Worm (Caenorhabditis elegans) whole organism, L2 larva: Measurements from ENCODE around the gene F33A8.7.

Experiments used
- C34F6.9 ChIP-seq: fragments of 150-350 bp; optimal IDR thresholded peaks from 2 replicates; lab custom pipeline; 2014; ENCODE audit warnings: missing biosample characterization, missing genetic modification characterization
- R02D3.7 ChIP-seq: fragments of 150-350 bp; optimal IDR thresholded peaks from 2 replicates; lab custom pipeline; 2014; ENCODE audit warnings: missing biosample characterization, missing genetic modification characterization
- Y55F3AM.14 ChIP-seq: fragments of 200-800 bp; sonication (Bioruptor generic); optimal IDR thresholded peaks from 2 replicates; lab custom pipeline; 2018; ENCODE audit warnings: mild to moderate bottlenecking, missing genetic modification characterization, missing compliant biosample characterization
- ZK546.5 ChIP-seq: sonication (generic microtip); optimal IDR thresholded peaks from 2 replicates; lab custom pipeline; 2017; ENCODE audit warnings: missing biosample characterization, missing genetic modification characterization
- alr-1 ChIP-seq: fragments of 150-350 bp; optimal IDR thresholded peaks from 2 replicates; lab custom pipeline; 2014; ENCODE audit warnings: missing biosample characterization, missing genetic modification characterization
- aly-2 ChIP-seq: fragments of 150-350 bp; optimal IDR thresholded peaks from 2 replicates; lab custom pipeline; 2014; ENCODE audit warnings: missing biosample characterization, missing genetic modification characterization
- ama-1 ChIP-seq: fragments of 150-350 bp; optimal IDR thresholded peaks from 2 replicates; lab custom pipeline; 2018; ENCODE audit warnings: inconsistent platforms
- ceh-16 ChIP-seq: fragments of 150-350 bp; optimal IDR thresholded peaks from 2 replicates; lab custom pipeline; 2014; ENCODE audit warnings: missing biosample characterization, missing genetic modification characterization
- ceh-82 ChIP-seq: fragments of 150-350 bp; optimal IDR thresholded peaks from 2 replicates; lab custom pipeline; 2014; ENCODE audit warnings: missing biosample characterization, missing genetic modification characterization
- crh-2 ChIP-seq: sonication (generic microtip); optimal IDR thresholded peaks from 2 replicates; lab custom pipeline; 2017; ENCODE audit warnings: missing biosample characterization, missing genetic modification characterization
- dmd-4 ChIP-seq: sonication (generic microtip); optimal IDR thresholded peaks from 2 replicates; lab custom pipeline; 2017; ENCODE audit warnings: missing biosample characterization, missing genetic modification characterization
- egl-27 ChIP-seq: sonication (generic microtip); optimal IDR thresholded peaks from 3 replicates; lab custom pipeline; 2017; ENCODE audit warnings: missing biosample characterization, missing genetic modification reagents, missing genetic modification characterization
- elt-1 ChIP-seq: fragments of 150-350 bp; optimal IDR thresholded peaks from 2 replicates; lab custom pipeline; 2014; ENCODE audit warnings: missing biosample characterization, missing genetic modification characterization
- elt-3 ChIP-seq: sonication (generic microtip); optimal IDR thresholded peaks from 2 replicates; lab custom pipeline; 2017; ENCODE audit warnings: missing biosample characterization, missing genetic modification characterization
- fos-1 ChIP-seq: fragments of 150-350 bp; optimal IDR thresholded peaks from 2 replicates; lab custom pipeline; 2014; ENCODE audit warnings: missing biosample characterization, missing genetic modification characterization
- gmeb-1 ChIP-seq: fragments of 150-350 bp; optimal IDR thresholded peaks from 2 replicates; lab custom pipeline; 2014; ENCODE audit warnings: missing biosample characterization, missing genetic modification characterization
- lin-13 ChIP-seq: fragments of 150-350 bp; optimal IDR thresholded peaks from 2 replicates; lab custom pipeline; 2014; ENCODE audit warnings: missing biosample characterization, missing genetic modification reagents, missing genetic modification characterization
- lin-39 ChIP-seq: fragments of 150-350 bp; optimal IDR thresholded peaks from 2 replicates; lab custom pipeline; 2014; ENCODE audit warnings: missing biosample characterization, missing genetic modification reagents, missing genetic modification characterization
- lsy-2 ChIP-seq, 2 experiments: fragments of 150-350 bp in 1 of 2; sonication (generic microtip) in 1 of 2; optimal IDR thresholded peaks; 2 replicates each; lab custom pipeline; 2014 to 2017; ENCODE audit warnings: missing biosample characterization in 2 of 2, missing genetic modification characterization in 2 of 2
- mbf-1 ChIP-seq: sonication (generic microtip); optimal IDR thresholded peaks from 2 replicates; lab custom pipeline; 2017; ENCODE audit warnings: missing biosample characterization, missing genetic modification characterization
- mdl-1 ChIP-seq, 2 experiments: fragments of 150-350 bp in 1 of 2; sonication (generic microtip) in 1 of 2; optimal IDR thresholded peaks; 2 replicates each; lab custom pipeline; 2017; ENCODE audit warnings: missing biosample characterization in 2 of 2, missing genetic modification characterization in 2 of 2
- nhr-10 ChIP-seq: sonication (generic microtip); optimal IDR thresholded peaks from 2 replicates; lab custom pipeline; 2017; ENCODE audit warnings: missing biosample characterization, missing genetic modification characterization
- nhr-12 ChIP-seq: fragments of 150-350 bp; optimal IDR thresholded peaks from 2 replicates; lab custom pipeline; 2014; ENCODE audit warnings: missing biosample characterization, missing genetic modification characterization
- nhr-129 ChIP-seq: fragments of 150-350 bp; optimal IDR thresholded peaks from 2 replicates; lab custom pipeline; 2014; ENCODE audit warnings: missing biosample characterization, missing genetic modification characterization
- nhr-21 ChIP-seq: fragments of 150-350 bp; optimal IDR thresholded peaks from 2 replicates; lab custom pipeline; 2014; ENCODE audit warnings: missing biosample characterization, missing genetic modification characterization
- nhr-23 ChIP-seq: fragments of 150-350 bp; optimal IDR thresholded peaks from 2 replicates; lab custom pipeline; 2014; ENCODE audit warnings: missing biosample characterization, missing genetic modification reagents, missing genetic modification characterization
- nhr-25 ChIP-seq: fragments of 150-350 bp; sonication (generic microtip); optimal IDR thresholded peaks from 3 replicates; lab custom pipeline; 2014; ENCODE audit warnings: missing biosample characterization, missing genetic modification characterization
- nhr-6 ChIP-seq: fragments of 150-350 bp; optimal IDR thresholded peaks from 2 replicates; lab custom pipeline; 2014; ENCODE audit warnings: missing biosample characterization, missing genetic modification characterization
- nhr-77 ChIP-seq: fragments of 150-350 bp; optimal IDR thresholded peaks from 2 replicates; lab custom pipeline; 2014; ENCODE audit warnings: missing biosample characterization, missing genetic modification characterization
- peb-1 ChIP-seq: fragments of 150-350 bp; optimal IDR thresholded peaks from 2 replicates; lab custom pipeline; 2014; ENCODE audit warnings: missing biosample characterization, missing genetic modification characterization
- sem-4 ChIP-seq: fragments of 150-350 bp; optimal IDR thresholded peaks from 2 replicates; lab custom pipeline; 2014; ENCODE audit warnings: missing biosample characterization, missing genetic modification reagents, missing genetic modification characterization
- skn-1 ChIP-seq: sonication (generic microtip); optimal IDR thresholded peaks from 2 replicates; lab custom pipeline; 2017; ENCODE audit warnings: missing biosample characterization, missing genetic modification characterization
- sma-3 ChIP-seq: sonication (generic microtip); optimal IDR thresholded peaks from 2 replicates; lab custom pipeline; 2016; ENCODE audit warnings: missing genetic modification reagents, missing genetic modification characterization, missing compliant biosample characterization
- sma-9 ChIP-seq, 2 experiments: fragments of 150-350 bp in 1 of 2; sonication (generic microtip) in 1 of 2; optimal IDR thresholded peaks; 2 replicates each; lab custom pipeline; 2014 to 2016; ENCODE audit warnings: missing genetic modification characterization in 2 of 2, mild to moderate bottlenecking in 1 of 2, missing biosample characterization in 1 of 2, missing compliant biosample characterization in 1 of 2, missing genetic modification reagents in 1 of 2, moderate library complexity in 1 of 2
- snpc-4 ChIP-seq: fragments of 150-350 bp; optimal IDR thresholded peaks from 2 replicates; lab custom pipeline; 2014; ENCODE audit warnings: missing biosample characterization, missing genetic modification characterization
- unc-62 ChIP-seq: fragments of 150-350 bp; optimal IDR thresholded peaks from 2 replicates; lab custom pipeline; 2014; ENCODE audit warnings: missing biosample characterization, missing genetic modification reagents, missing genetic modification characterization
- zag-1 ChIP-seq: fragments of 150-350 bp; optimal IDR thresholded peaks from 2 replicates; lab custom pipeline; 2014; ENCODE audit warnings: missing biosample characterization, missing genetic modification characterization
- ztf-1 ChIP-seq: fragments of 200-800 bp; sonication (Bioruptor generic); conservative IDR thresholded peaks from 2 replicates; pipeline ENCODE4 v1.3.6; 2022; ENCODE audit warnings: missing genetic modification characterization, missing compliant biosample characterization
- ztf-11 ChIP-seq: sonication (generic microtip); optimal IDR thresholded peaks from 2 replicates; lab custom pipeline; 2017; ENCODE audit warnings: missing biosample characterization, missing genetic modification characterization
- ztf-4 ChIP-seq: fragments of 150-350 bp; optimal IDR thresholded peaks from 2 replicates; lab custom pipeline; 2014; ENCODE audit warnings: missing biosample characterization, missing genetic modification characterization

Gene F33A8.7

DNA sequence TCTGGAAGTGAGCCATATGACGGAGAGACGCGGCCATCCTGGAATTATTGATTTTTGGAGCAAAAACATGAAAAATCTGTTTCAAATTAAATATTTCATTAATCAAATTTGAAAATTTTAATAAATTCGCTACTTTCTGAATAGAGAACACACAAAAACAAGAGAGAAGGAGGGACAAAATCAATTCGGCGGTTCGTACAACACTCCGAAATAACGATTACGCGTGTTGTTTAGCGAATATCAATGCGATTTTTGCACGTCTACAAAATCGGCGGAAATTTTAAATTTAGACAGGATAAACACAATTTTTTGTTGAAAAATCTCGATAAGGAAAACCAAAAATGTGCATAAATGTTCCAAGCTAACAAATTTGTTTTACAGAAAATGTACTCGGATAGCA is 24.4 kb upstream of the F33A8.7 start, which contains the start of the genes sdhd-1 and ilkp-1 (continued):
- no peak for TF ChIP-seq ZK546.5
- no peak for TF ChIP-seq zag-1
- no peak for TF ChIP-seq nhr-23

DNA sequence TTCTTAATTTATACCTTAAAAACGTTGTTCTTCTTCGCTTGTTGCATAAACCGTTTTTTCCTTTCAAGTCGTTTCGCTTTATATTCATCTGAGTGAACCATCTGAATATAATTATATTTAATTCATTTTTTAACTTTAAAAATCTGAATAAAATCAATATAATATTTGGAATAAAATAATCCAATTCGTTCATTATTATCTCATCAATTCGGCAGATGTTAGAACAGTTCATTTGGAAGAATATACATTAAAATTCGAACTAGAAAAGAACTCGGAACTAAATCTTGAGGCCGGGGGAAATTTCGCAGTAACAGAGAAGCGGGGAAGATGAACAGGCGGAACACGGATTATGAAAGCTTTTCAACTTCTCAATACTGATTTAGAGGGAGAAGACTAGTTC is 23.5 kb upstream of the F33A8.7 start, which contains the start of gene F33A8.4:
TSS of gene F33A8.4 (minus strand) at position 101 of the 400 bp plus-strand sequence.
- TF ChIP-seq ama-1 (lab: Kevin White, UChicago) (no peak), unc-62 (GFP tag; lab: Kevin White, UChicago) (no peak)

DNA sequence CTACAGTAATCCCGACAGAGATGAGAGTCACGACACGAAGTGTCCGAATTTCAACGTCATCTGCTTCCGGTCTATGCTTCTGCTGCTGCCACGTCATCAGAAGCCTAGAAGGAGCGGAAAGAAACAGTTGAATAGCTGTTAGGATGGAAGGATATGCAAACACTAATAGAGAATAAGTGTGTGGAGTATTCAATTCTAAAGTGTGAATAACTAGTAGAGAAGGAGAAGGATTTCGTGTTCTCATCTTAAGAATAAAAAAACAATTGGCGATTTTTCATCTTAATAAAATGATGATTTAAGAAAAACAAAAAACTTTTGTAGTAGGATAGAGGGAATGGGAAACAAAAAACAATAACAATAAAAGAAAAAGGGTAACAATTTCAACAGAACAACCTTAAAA is 20.4 kb upstream of the F33A8.7 start, which contains the start of gene col-83:
TSS of gene col-83 (minus strand) at position 101 of the 400 bp plus-strand sequence.
- no peak for TF ChIP-seq R02D3.7 (tag; lab: Kevin White, UChicago)
- TF ChIP-seq ceh-82 (tag; lab: Kevin White, UChicago) = no peak
- no peak for TF ChIP-seq nhr-21 (tag; lab: Kevin White, UChicago)
- no peak for TF ChIP-seq fos-1 (tag; lab: Kevin White, UChicago)
- TF ChIP-seq lin-39 (tag; lab: Kevin White, UChicago) = no peak
- no peak for TF ChIP-seq nhr-23
- TF ChIP-seq C34F6.9 (tag; lab: Kevin White, UChicago) = no peak
- TF ChIP-seq zag-1 = no peak
- TF ChIP-seq lsy-2 (tag; optimal IDR thresholded peaks at IDR 0.05; lab: Kevin White, UChicago) = no peak
- TF ChIP-seq ZK546.5 = no peak
- TF ChIP-seq mbf-1 (tag; lab: Kevin White, UChicago) = no peak
- no peak for TF ChIP-seq mdl-1 (tag; optimal IDR thresholded peaks at IDR 0.05; lab: Kevin White, UChicago)
- no peak for TF ChIP-seq lin-13 (GFP tag; lab: Kevin White, UChicago)
- no peak for TF ChIP-seq nhr-25
- TF ChIP-seq skn-1 (tag; lab: Kevin White, UChicago) = no peak

DNA sequence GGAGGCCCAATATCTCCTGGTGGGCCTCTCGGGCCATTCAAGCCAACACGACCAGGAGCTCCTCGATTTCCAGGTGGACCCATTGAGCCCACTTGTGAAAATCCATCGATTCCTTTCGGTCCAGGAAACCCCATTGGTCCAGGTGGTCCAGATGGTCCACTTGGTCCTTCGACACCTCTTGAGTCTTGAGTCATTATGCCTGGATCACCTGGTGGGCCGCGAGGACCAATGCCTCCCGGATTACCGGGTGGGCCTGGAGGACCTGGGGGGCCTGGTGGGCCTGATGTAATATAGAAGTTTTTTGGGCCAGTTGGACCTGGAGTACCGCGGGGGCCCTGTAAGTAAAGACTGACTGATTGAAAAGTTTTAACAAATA is 18.7 kb upstream of the F33A8.7 start:
- no peak for TF ChIP-seq skn-1 (tag; lab: Kevin White, UChicago)
- TF ChIP-seq elt-3 (tag; lab: Kevin White, UChicago) = no peak
- TF ChIP-seq dmd-4 = no peak
- no peak for TF ChIP-seq ztf-1 (GFP tag; lab: Robert Waterston, UW)
- TF ChIP-seq lsy-2 (tag; optimal IDR thresholded peaks at IDR 0.05; lab: Kevin White, UChicago) = no peak
- TF ChIP-seq, all 48 proteins: peak for 0

DNA sequence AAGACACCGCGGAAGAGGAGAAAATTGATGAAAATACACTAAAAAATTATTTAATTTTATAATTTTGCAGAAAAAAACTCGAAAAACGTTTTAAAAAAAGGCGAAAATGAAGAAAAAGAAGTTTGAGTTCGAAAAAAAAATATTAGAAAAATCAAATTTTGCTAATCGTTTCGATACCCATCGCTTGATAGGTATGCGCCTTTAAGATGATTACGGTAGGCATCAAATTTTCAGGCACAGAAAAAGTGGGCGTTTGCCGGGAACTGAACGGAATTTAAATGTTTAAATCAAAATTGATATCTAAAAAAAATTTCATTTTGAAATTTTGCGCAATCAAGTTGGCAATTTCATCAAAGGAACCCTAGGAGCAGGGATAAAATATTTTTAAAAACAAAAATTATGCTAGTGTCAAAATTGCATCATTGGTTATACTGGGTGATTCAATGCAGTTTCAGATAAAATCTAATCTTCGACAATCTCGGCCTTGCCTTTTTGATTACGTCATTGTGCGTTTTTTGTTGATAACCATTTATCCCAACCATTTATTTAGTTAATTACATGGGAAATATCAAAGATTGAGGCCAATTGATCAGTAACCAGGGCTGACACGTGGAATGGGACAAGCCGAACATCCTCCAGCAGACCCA is 18.2 kb upstream of the F33A8.7 start:
- TF ChIP-seq ztf-4 (tag; lab: Kevin White, UChicago) (no peak), aly-2 (tag; lab: Kevin White, UChicago) (no peak), nhr-21 (tag; lab: Kevin White, UChicago) (no peak), R02D3.7 (tag; lab: Kevin White, UChicago) (no peak), sma-9 (GFP tag; optimal IDR thresholded peaks at IDR 0.05; lab: Kevin White, UChicago) (peak; percentile 34), sma-9 (tag; optimal IDR thresholded peaks at IDR 0.05; lab: Kevin White, UChicago) (no peak), ZK546.5 (no peak), nhr-129 (peak; percentile 48), ceh-16 (tag; lab: Kevin White, UChicago) (peak; percentile 33), ama-1 (lab: Kevin White, UChicago) (no peak), nhr-77 (tag; lab: Kevin White, UChicago) (no peak)

DNA sequence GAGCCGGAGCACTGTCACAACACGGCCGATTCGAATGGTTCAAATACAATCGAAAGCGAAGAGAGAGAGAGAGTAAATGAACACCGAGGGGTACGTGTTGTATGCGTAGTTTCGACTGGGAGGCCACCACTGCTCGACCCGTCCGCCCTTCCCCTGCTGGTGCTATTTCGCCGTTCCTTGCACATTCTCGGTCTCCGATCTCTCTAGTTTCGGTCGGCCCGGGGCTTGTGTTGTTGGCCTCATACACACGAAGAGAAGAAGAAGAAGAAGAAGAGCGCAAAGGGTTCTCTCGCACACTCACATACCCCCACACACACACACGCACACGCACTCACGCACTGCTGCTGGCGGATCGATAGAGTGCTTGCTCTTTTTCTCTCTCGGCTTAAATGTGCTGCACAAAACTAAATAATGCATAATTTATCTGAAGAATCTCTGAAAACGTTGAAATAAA is 17.4 kb upstream of the F33A8.7 start:
- TF ChIP-seq elt-3 (tag; lab: Kevin White, UChicago) (no peak), sem-4 (tag; lab: Kevin White, UChicago) (peak; percentile 38), sma-3 (GFP tag; lab: Kevin White, UChicago) (peak; percentile 31), nhr-10 (tag; lab: Kevin White, UChicago) (no peak), nhr-129 (peak; percentile 90), Y55F3AM.14 (peak; percentile 2), snpc-4 (tag; lab: Kevin White, UChicago) (peak; percentile 45), ztf-11 (tag; lab: Kevin White, UChicago) (no peak), mbf-1 (tag; lab: Kevin White, UChicago) (no peak), ceh-82 (tag; lab: Kevin White, UChicago) (no peak), nhr-25 (peak; percentile 59), nhr-77 (tag; lab: Kevin White, UChicago) (no peak), ceh-16 (tag; lab: Kevin White, UChicago) (peak; percentile 35), sma-9 (GFP tag; optimal IDR thresholded peaks at IDR 0.05; lab: Kevin White, UChicago) (peak; percentile 25), sma-9 (tag; optimal IDR thresholded peaks at IDR 0.05; lab: Kevin White, UChicago) (no peak), nhr-12 (tag; lab: Kevin White, UChicago) (no peak), egl-27 (tag; lab: Kevin White, UChicago) (peak; percentile 67), crh-2 (peak; percentile 80), skn-1 (tag; lab: Kevin White, UChicago) (no peak), lin-13 (GFP tag; lab: Kevin White, UChicago) (peak; percentile 60), elt-1 (tag; lab: Kevin White, UChicago) (no peak), alr-1 (no peak), nhr-6 (no peak), zag-1 (peak; percentile 71), ztf-4 (tag; lab: Kevin White, UChicago) (peak; percentile 53), peb-1 (tag; lab: Kevin White, UChicago) (no peak), gmeb-1 (tag; lab: Kevin White, UChicago) (peak; percentile 29)
